Worm (Caenorhabditis elegans) whole organism, L4/young adult: ENCODE measurements around the gene ocr-3.

ENCODE experiments used
- W03F9.2 ChIP-seq: fragments of 150-350 bp; optimal IDR thresholded peaks from 2 replicates; lab custom pipeline; 2014; ENCODE audit warnings: missing biosample characterization, missing genetic modification characterization
- dao-5 ChIP-seq: sonication (generic microtip); optimal IDR thresholded peaks from 2 replicates; lab custom pipeline; 2016; ENCODE audit warnings: missing genotype, missing genetic modification characterization, moderate library complexity, missing compliant biosample characterization
- him-1 ChIP-seq: sonication (generic microtip); optimal IDR thresholded peaks from 2 replicates; lab custom pipeline; 2016; ENCODE audit warnings: missing genotype, missing genetic modification reagents, missing genetic modification characterization, missing compliant biosample characterization

DNA sequence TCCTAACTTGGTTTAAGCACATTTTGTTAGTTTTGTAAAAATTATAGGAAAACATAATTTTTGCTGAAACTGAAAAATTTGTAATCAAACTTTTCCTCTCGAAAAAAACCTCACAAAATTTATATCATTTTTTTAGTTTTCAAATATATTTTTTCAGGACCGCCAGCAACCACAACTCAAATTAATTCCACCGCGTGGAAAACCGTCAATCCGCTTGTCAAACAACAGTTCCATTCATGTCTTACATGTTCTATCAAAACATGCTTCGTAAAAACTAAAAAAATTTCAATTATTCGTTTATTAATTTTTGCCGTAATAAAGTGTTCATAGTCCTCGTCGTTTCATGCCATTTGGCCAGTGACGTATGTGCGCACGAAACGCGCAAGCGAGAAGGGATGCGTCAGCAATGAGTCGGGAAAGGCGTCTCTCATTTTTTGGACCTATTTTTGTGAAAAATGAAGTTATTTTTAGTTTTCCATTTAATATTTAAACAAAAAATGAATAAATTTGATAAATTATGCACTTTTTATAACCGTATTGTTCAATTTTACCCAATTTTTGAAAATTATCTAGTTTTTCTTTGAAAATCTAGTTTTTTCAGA, 4.9 kb downstream of the ocr-3 start, which contains the start of gene ucr-2.2:
- TF ChIP-seq W03F9.2 (tag; lab: Kevin White, UChicago) (peak; percentile 90), him-1 (tag; lab: Kevin White, UChicago) (peak; percentile 76), dao-5 (no peak)
